Fruit fly (Drosophila melanogaster) whole organism, embryonic: ENCODE measurements around the gene GatB.

Source experiments
- Adf1 ChIP-seq: fragments of 200-800 bp; sonication (Bioruptor generic); IDR thresholded peaks from 2 replicates; pipeline ENCODE4 v1.3.6; 2022; ENCODE audit warnings: missing biosample characterization, missing genetic modification characterization
- Antp ChIP-seq: fragments of 200-800 bp; sonication (Bioruptor generic); optimal IDR thresholded peaks from 3 replicates; lab custom pipeline; 2016; ENCODE audit warnings: missing biosample characterization, missing genetic modification characterization
- CG10321 ChIP-seq: fragments of 200-800 bp; sonication (Bioruptor generic); IDR thresholded peaks from 2 replicates; pipeline ENCODE4 v1.3.6; 2022; ENCODE audit warnings: missing biosample characterization, missing genetic modification characterization
- CG12071 ChIP-seq: fragments of 200-800 bp; sonication (Bioruptor generic); optimal IDR thresholded peaks from 3 replicates; lab custom pipeline; 2018; ENCODE audit warnings: missing biosample characterization, mild to moderate bottlenecking, missing genetic modification characterization
- CG12219 ChIP-seq: fragments of 200-800 bp; sonication (Bioruptor generic); optimal IDR thresholded peaks from 3 replicates; lab custom pipeline; 2018; ENCODE audit warnings: missing biosample characterization, mild to moderate bottlenecking, missing genetic modification characterization
- CG1233 ChIP-seq: fragments of 200-800 bp; sonication (Bioruptor generic); optimal IDR thresholded peaks from 4 replicates; lab custom pipeline; 2018; ENCODE audit warnings: missing biosample characterization, mild to moderate bottlenecking, missing genetic modification characterization
- CG12744 ChIP-seq: fragments of 200-800 bp; sonication (Bioruptor generic); optimal IDR thresholded peaks from 2 replicates; lab custom pipeline; 2016; ENCODE audit warnings: missing biosample characterization, missing genetic modification characterization
- CG13894 ChIP-seq: fragments of 200-800 bp; sonication (Bioruptor generic); optimal IDR thresholded peaks from 3 replicates; lab custom pipeline; 2018; ENCODE audit warnings: missing biosample characterization, mild to moderate bottlenecking, missing genetic modification characterization, moderate library complexity
- CG14014 ChIP-seq: fragments of 200-800 bp; sonication (Bioruptor generic); IDR thresholded peaks from 2 replicates; pipeline ENCODE4 v1.3.6; 2022; ENCODE audit warnings: missing biosample characterization, missing genetic modification characterization
- CG14860 ChIP-seq: fragments of 200-800 bp; sonication (Bioruptor generic); IDR thresholded peaks from 3 replicates; pipeline ENCODE4 v1.3.6; 2022; ENCODE audit warnings: missing biosample characterization, missing genetic modification characterization; ENCODE audit not compliant: partially characterized antibody
- CG15269 ChIP-seq: fragments of 200-800 bp; sonication (Bioruptor generic); optimal IDR thresholded peaks from 2 replicates; lab custom pipeline; 2018; ENCODE audit warnings: missing biosample characterization, mild to moderate bottlenecking, missing genetic modification characterization, moderate library complexity
- CG17186 ChIP-seq: fragments of 200-800 bp; sonication (Bioruptor generic); optimal IDR thresholded peaks from 3 replicates; lab custom pipeline; 2017; ENCODE audit warnings: missing biosample characterization, missing genetic modification reagents, missing genetic modification characterization
- CG2116 ChIP-seq: fragments of 200-800 bp; sonication (Bioruptor generic); optimal IDR thresholded peaks from 3 replicates; lab custom pipeline; 2018; ENCODE audit warnings: missing biosample characterization, mild to moderate bottlenecking, missing genetic modification characterization
- CG2889 ChIP-seq: fragments of 200-800 bp; sonication (Bioruptor generic); IDR thresholded peaks from 3 replicates; pipeline ENCODE4 v1.3.6; 2022; ENCODE audit warnings: missing biosample characterization, missing genetic modification characterization
- CG30020 ChIP-seq: fragments of 200-800 bp; optimal IDR thresholded peaks from 2 replicates; lab custom pipeline; 2019; ENCODE audit warnings: missing biosample characterization, mild to moderate bottlenecking, missing genetic modification characterization, moderate library complexity
- CG30431 ChIP-seq: fragments of 200-800 bp; sonication (Bioruptor generic); optimal IDR thresholded peaks from 2 replicates; lab custom pipeline; 2017; ENCODE audit warnings: missing biosample characterization, missing genetic modification characterization
- CG32532 ChIP-seq: fragments of 200-800 bp; sonication (Bioruptor generic); IDR thresholded peaks from 2 replicates; pipeline ENCODE4 v1.3.6; 2022; ENCODE audit warnings: missing biosample characterization, missing genetic modification characterization
- CG32772 ChIP-seq: fragments of 200-800 bp; sonication (Bioruptor generic); IDR thresholded peaks from 2 replicates; pipeline ENCODE4 v1.3.6; 2022; ENCODE audit warnings: missing biosample characterization, missing genetic modification characterization
- CG33213 ChIP-seq: fragments of 200-800 bp; sonication (Bioruptor generic); optimal IDR thresholded peaks from 3 replicates; lab custom pipeline; 2016; ENCODE audit warnings: missing biosample characterization, missing genetic modification characterization
- CG4820 ChIP-seq: fragments of 200-800 bp; sonication (Bioruptor generic); optimal IDR thresholded peaks from 3 replicates; lab custom pipeline; 2016; ENCODE audit warnings: missing biosample characterization, missing genetic modification characterization
- CG7357 ChIP-seq: fragments of 200-800 bp; sonication (Bioruptor generic); IDR thresholded peaks from 3 replicates; pipeline ENCODE4 v1.3.6; 2022; ENCODE audit warnings: missing biosample characterization, missing genetic modification characterization
- CkIIα-i1 ChIP-seq: fragments of 200-800 bp; sonication (Bioruptor generic); IDR thresholded peaks from 2 replicates; pipeline ENCODE4 v1.3.6; 2022; ENCODE audit warnings: missing biosample characterization, missing genetic modification characterization
- Fer3 ChIP-seq: fragments of 200-800 bp; sonication (Bioruptor generic); optimal IDR thresholded peaks from 2 replicates; lab custom pipeline; 2018; ENCODE audit warnings: missing biosample characterization, mild to moderate bottlenecking, missing genetic modification characterization, moderate library complexity
- Gug ChIP-seq: fragments of 200-800 bp; sonication (Bioruptor generic); IDR thresholded peaks from 4 replicates; pipeline ENCODE4 v1.3.6; 2022; ENCODE audit warnings: missing biosample characterization, missing genetic modification characterization
- Hr3 ChIP-seq: fragments of 200-800 bp; sonication (Bioruptor generic); optimal IDR thresholded peaks from 3 replicates; lab custom pipeline; 2016; ENCODE audit warnings: missing biosample characterization, missing genetic modification characterization
- Hsf ChIP-seq: fragments of 200-800 bp; sonication (Bioruptor generic); optimal IDR thresholded peaks from 3 replicates; lab custom pipeline; 2016; ENCODE audit warnings: missing biosample characterization, missing genetic modification characterization
- NfI ChIP-seq: fragments of 200-800 bp; sonication (Bioruptor generic); optimal IDR thresholded peaks from 3 replicates; lab custom pipeline; 2018; ENCODE audit warnings: missing biosample characterization, mild to moderate bottlenecking, missing genetic modification characterization, moderate library complexity
- Oli ChIP-seq: fragments of 200-800 bp; sonication (Bioruptor generic); optimal IDR thresholded peaks from 2 replicates; lab custom pipeline; 2018; ENCODE audit warnings: missing biosample characterization, mild to moderate bottlenecking, missing genetic modification characterization, moderate library complexity
- Poxn ChIP-seq: fragments of 200-800 bp; sonication (Bioruptor generic); IDR thresholded peaks from 2 replicates; pipeline ENCODE4 v1.3.6; 2022; ENCODE audit warnings: missing biosample characterization, missing genetic modification characterization
- Sry-δ ChIP-seq: fragments of 200-800 bp; sonication (Bioruptor generic); optimal IDR thresholded peaks from 2 replicates; lab custom pipeline; 2016; ENCODE audit warnings: missing biosample characterization, missing genetic modification characterization
- Vsx1 ChIP-seq: fragments of 200-800 bp; sonication (Bioruptor generic); optimal IDR thresholded peaks from 2 replicates; lab custom pipeline; 2017; ENCODE audit warnings: missing biosample characterization, mild to moderate bottlenecking, missing genetic modification characterization, missing genetic modification reagents
- ac ChIP-seq: fragments of 200-800 bp; sonication (Bioruptor generic); optimal IDR thresholded peaks from 3 replicates; lab custom pipeline; 2017; ENCODE audit warnings: missing biosample characterization, mild to moderate bottlenecking, missing genetic modification characterization
- cato ChIP-seq: fragments of 200-800 bp; sonication (Bioruptor generic); optimal IDR thresholded peaks from 2 replicates; lab custom pipeline; 2016; ENCODE audit warnings: missing biosample characterization, missing genetic modification characterization, borderline replicate concordance
- chn ChIP-seq: fragments of 200-800 bp; sonication (Bioruptor generic); optimal IDR thresholded peaks from 2 replicates; lab custom pipeline; 2016; ENCODE audit warnings: missing biosample characterization, missing genetic modification characterization
- corto ChIP-seq: fragments of 200-800 bp; sonication (Bioruptor generic); optimal IDR thresholded peaks from 2 replicates; lab custom pipeline; 2016; ENCODE audit warnings: missing biosample characterization, mild to moderate bottlenecking, missing genetic modification characterization, moderate library complexity
- dmrt99B ChIP-seq: fragments of 200-800 bp; sonication (Bioruptor generic); optimal IDR thresholded peaks from 2 replicates; lab custom pipeline; 2018; ENCODE audit warnings: missing biosample characterization, mild to moderate bottlenecking, missing genetic modification characterization, moderate library complexity
- emc ChIP-seq: fragments of 200-800 bp; sonication (Bioruptor generic); optimal IDR thresholded peaks from 2 replicates; lab custom pipeline; 2016; ENCODE audit warnings: missing biosample characterization, missing genetic modification characterization
- ham ChIP-seq: fragments of 200-800 bp; sonication (Bioruptor generic); IDR thresholded peaks from 2 replicates; pipeline ENCODE4 v1.3.6; 2022; ENCODE audit warnings: missing biosample characterization, missing genetic modification characterization
- jing ChIP-seq: fragments of 200-800 bp; sonication (Bioruptor generic); optimal IDR thresholded peaks from 2 replicates; lab custom pipeline; 2018; ENCODE audit warnings: missing biosample characterization, mild to moderate bottlenecking, missing genetic modification characterization
- kah ChIP-seq: fragments of 200-800 bp; sonication (Bioruptor generic); optimal IDR thresholded peaks from 2 replicates; lab custom pipeline; 2018; ENCODE audit warnings: missing biosample characterization, mild to moderate bottlenecking, missing genetic modification characterization
- kni ChIP-seq: fragments of 200-800 bp; sonication (Bioruptor generic); optimal IDR thresholded peaks from 3 replicates; lab custom pipeline; 2017; ENCODE audit warnings: mild to moderate bottlenecking, missing biosample characterization, missing genetic modification reagents, missing genetic modification characterization
- nerfin-1 ChIP-seq: fragments of 200-800 bp; sonication (Bioruptor generic); optimal IDR thresholded peaks from 3 replicates; lab custom pipeline; 2019; ENCODE audit warnings: missing biosample characterization, mild to moderate bottlenecking, missing genetic modification characterization, moderate library complexity
- nerfin-2 ChIP-seq: fragments of 200-800 bp; sonication (Bioruptor generic); IDR thresholded peaks from 2 replicates; pipeline ENCODE4 v1.3.6; 2022; ENCODE audit warnings: missing biosample characterization, missing genetic modification characterization; ENCODE audit not compliant: partially characterized antibody
- pros ChIP-seq: fragments of 200-800 bp; sonication (Bioruptor generic); optimal IDR thresholded peaks from 3 replicates; lab custom pipeline; 2019; ENCODE audit warnings: missing biosample characterization, mild to moderate bottlenecking, missing genetic modification characterization, moderate library complexity
- pzg ChIP-seq: fragments of 200-800 bp; sonication (Bioruptor generic); optimal IDR thresholded peaks from 3 replicates; lab custom pipeline; 2018; ENCODE audit warnings: missing biosample characterization, mild to moderate bottlenecking, missing genetic modification characterization, moderate library complexity
- schlank ChIP-seq: fragments of 200-800 bp; sonication (Bioruptor generic); optimal IDR thresholded peaks from 2 replicates; lab custom pipeline; 2018; ENCODE audit warnings: missing biosample characterization, mild to moderate bottlenecking, missing genetic modification characterization
- ssp ChIP-seq: fragments of 200-800 bp; sonication (Bioruptor generic); IDR thresholded peaks from 2 replicates; pipeline ENCODE4 v1.3.6; 2022; ENCODE audit warnings: missing biosample characterization, missing genetic modification characterization
- yki ChIP-seq: fragments of >200 bp; optimal IDR thresholded peaks from 3 replicates; lab custom pipeline; 2018
- zf30C ChIP-seq: fragments of 200-800 bp; sonication (Bioruptor generic); optimal IDR thresholded peaks from 3 replicates; lab custom pipeline; 2018; ENCODE audit warnings: missing biosample characterization, mild to moderate bottlenecking, missing genetic modification characterization

Gene GatB

DNA sequence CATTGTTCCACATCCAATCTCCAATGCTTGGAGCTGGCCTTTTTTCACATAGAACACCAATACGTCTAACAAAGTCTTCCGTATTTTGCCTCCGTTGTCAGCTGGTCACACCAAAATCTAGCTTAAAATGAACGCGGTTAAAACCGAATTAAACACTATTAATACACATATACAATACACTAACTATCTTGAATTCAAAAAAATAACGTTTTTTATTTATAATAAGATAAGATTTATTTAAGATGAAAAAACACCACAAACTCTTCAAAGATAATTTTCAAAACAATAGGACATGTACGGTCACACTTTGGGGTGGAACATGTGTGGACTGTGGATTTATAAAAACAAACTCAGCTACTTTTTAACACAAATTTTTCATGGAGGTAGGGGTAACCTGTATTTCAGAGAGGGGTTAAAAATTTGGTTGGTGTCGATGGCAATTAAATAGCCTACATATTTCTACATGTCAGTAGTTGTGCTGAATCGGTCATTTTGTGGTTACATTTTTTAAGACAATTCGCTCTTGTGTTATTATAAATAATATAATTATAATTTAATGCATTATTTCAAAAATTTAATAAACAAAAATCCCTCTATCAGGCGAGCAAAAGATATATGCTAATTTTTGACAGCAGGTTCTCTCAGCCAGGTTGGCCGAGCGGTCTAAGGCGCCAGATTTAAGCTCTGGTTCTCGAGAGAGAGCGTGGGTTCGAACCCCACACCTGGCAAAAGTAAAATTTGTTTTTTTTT is 17.6 kb downstream of the GatB start, which contains the start of gene CG13605 (continued):
- TF ChIP-seq CG12744 (GFP tag; lab: Kevin White, UChicago) (peak; percentile 35), CG32532 (GFP tag; lab: Robert Waterston, UW) (peak; percentile 89), CG12071 (GFP tag; lab: Kevin White, UChicago) (peak; percentile 70), chn (GFP tag; lab: Kevin White, UChicago) (peak; percentile 63), CG7357 (GFP tag; lab: Robert Waterston, UW) (no peak), Gug (peak; percentile 61; the same call in 2 of the 4 replicates), nerfin-1 (tag; lab: Kevin White, UChicago) (peak; percentile 68), CG15269 (peak; percentile 87), CkIIα-i1 (no peak), CG30431 (GFP tag; lab: Kevin White, UChicago) (peak; percentile 30), pros (GFP tag; lab: Kevin White, UChicago) (no peak), schlank (tag; lab: Kevin White, UChicago) (peak; percentile 55), kah (peak; percentile 38), CG10321 (GFP tag; lab: Robert Waterston, UW) (0 out of 2 replicates have a peak, but pooled peaks have one; percentile 20), CG14014 (peak; percentile 79; the same call in 1 of the 2 replicates), CG32772 (GFP tag; lab: Robert Waterston, UW) (peak; percentile 41), Antp (GFP tag; lab: Kevin White, UChicago) (peak; percentile 59), Vsx1 (GFP tag; lab: Kevin White, UChicago) (peak; percentile 68), emc (no peak), CG2116 (GFP tag; lab: Kevin White, UChicago) (peak; percentile 54), Poxn (GFP tag; lab: Robert Waterston, UW) (no peak), jing (GFP tag; lab: Kevin White, UChicago) (peak; percentile 6), Hsf (GFP tag; lab: Kevin White, UChicago) (peak; percentile 54), CG14860 (GFP tag; lab: Robert Waterston, UW) (no peak), dmrt99B (tag; lab: Kevin White, UChicago) (peak; percentile 78), Fer3 (tag; lab: Kevin White, UChicago) (peak; percentile 79), ham (GFP tag; lab: Robert Waterston, UW) (no peak), zf30C (no peak), CG13894 (tag; lab: Kevin White, UChicago) (peak; percentile 80), CG4820 (GFP tag; lab: Kevin White, UChicago) (peak; percentile 52), nerfin-2 (no peak), kni (GFP tag; lab: Kevin White, UChicago) (no peak), pzg (GFP tag; lab: Kevin White, UChicago) (peak; percentile 63), cato (GFP tag; lab: Kevin White, UChicago) (peak; percentile 4), CG30020 (tag; lab: Kevin White, UChicago) (peak; percentile 48), yki (lab: Kevin White, UChicago) (no peak), CG17186 (no peak), NfI (peak; percentile 79), Oli (peak; percentile 74), Adf1 (GFP tag; lab: Robert Waterston, UW) (0 out of 2 replicates have a peak, but pooled peaks have one; percentile 34), CG33213 (peak; percentile 2), CG12219 (GFP tag; lab: Kevin White, UChicago) (peak; percentile 75), ssp (GFP tag; lab: Robert Waterston, UW) (no peak), corto (GFP tag; lab: Kevin White, UChicago) (peak; percentile 22), CG1233 (peak; percentile 70), Sry-δ (GFP tag; lab: Kevin White, UChicago) (peak; percentile 11), CG2889 (GFP tag; lab: Robert Waterston, UW) (0 out of 3 replicates have a peak, but pooled peaks have one; percentile 35), Hr3 (GFP tag; lab: Kevin White, UChicago) (peak; percentile 61), ac (GFP tag; lab: Kevin White, UChicago) (no peak)
